Worm (Caenorhabditis elegans): Measurements from ENCODE around the gene srsx-17.

- TF ChIP-seq flh-1 (GFP tag; optimal IDR thresholded peaks at IDR 0.05) = no peak
- no peak for TF ChIP-seq ceh-39 (tag; optimal IDR thresholded peaks at IDR 0.05)
- no peak for TF ChIP-seq nhr-12 (tag; optimal IDR thresholded peaks at IDR 0.05)
- no peak for TF ChIP-seq unc-62 (GFP tag; optimal IDR thresholded peaks at IDR 0.05)
- TF ChIP-seq ces-1 (GFP tag; optimal IDR thresholded peaks at IDR 0.05) = no peak
- no peak for TF ChIP-seq ztf-11 (tag; optimal IDR thresholded peaks at IDR 0.05)
- TF ChIP-seq nhr-76 (tag; optimal IDR thresholded peaks at IDR 0.05) = no peak
- no peak for TF ChIP-seq mep-1 (tag; optimal IDR thresholded peaks at IDR 0.05)
- no peak for TF ChIP-seq lin-32 (GFP tag; optimal IDR thresholded peaks at IDR 0.05)
- no peak for TF ChIP-seq blmp-1 (tag; optimal IDR thresholded peaks at IDR 0.05)
- TF ChIP-seq sem-2 (GFP tag; optimal IDR thresholded peaks at IDR 0.05) = no peak
- TF ChIP-seq lsy-2 (tag; optimal IDR thresholded peaks at IDR 0.05) = no peak
- TF ChIP-seq zip-8 (tag; optimal IDR thresholded peaks at IDR 0.05) = no peak
- no peak for TF ChIP-seq mab-5 (tag; optimal IDR thresholded peaks at IDR 0.05)
Observed at ce11 chrV:5953086-5953485, 25.6 kb downstream of the srsx-17 start.
